Worm (Caenorhabditis elegans): Measurements from ENCODE around the gene deg-3.

Gene deg-3

DNA sequence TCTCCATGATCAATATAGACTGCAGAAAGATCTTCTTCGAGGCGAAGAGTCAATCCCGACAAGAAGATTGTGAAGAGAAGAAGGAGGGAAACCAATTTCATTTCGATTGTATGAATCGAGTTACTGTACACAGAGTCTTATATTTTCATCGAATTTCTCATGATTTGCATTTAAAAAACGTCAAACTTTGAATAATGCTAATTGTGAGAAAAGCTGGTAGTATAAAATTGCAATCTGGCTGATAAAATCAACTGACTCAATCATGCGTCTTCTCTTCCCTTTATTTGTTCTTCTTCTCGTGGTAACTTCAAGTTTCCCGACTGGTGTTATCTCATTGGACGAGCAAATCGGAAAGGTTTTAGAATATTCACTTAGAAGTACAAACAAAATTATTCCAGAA is 24.6 kb downstream of the deg-3 start, which contains the start of the genes K03B8.11 and K03B8.14:
TSS of gene K03B8.11 (minus strand) at position 101 of the 400 bp plus-strand sequence.
TSS of gene K03B8.14 (plus strand) at position 110 of the 400 bp plus-strand sequence.
- no peak for TF ChIP-seq ama-1 (optimal IDR thresholded peaks at IDR 0.05)
- TF ChIP-seq isw-1 (GFP tag; IDR thresholded peaks at IDR 0.05), result no peak
- TF ChIP-seq mdl-1 (tag; optimal IDR thresholded peaks at IDR 0.05), result no peak
- no peak for TF ChIP-seq ceh-88 (GFP tag; IDR thresholded peaks at IDR 0.05)
- no peak for TF ChIP-seq vab-15 (tag; optimal IDR thresholded peaks at IDR 0.05)
- no peak for TF ChIP-seq F16B12.6 (tag; optimal IDR thresholded peaks at IDR 0.05)
- TF ChIP-seq aha-1 (tag; optimal IDR thresholded peaks at IDR 0.05), result no peak
- TF ChIP-seq nhr-47 (tag; optimal IDR thresholded peaks at IDR 0.05), result no peak
- TF ChIP-seq nhr-77 (tag; optimal IDR thresholded peaks at IDR 0.05), result no peak
- TF ChIP-seq nhr-12 (tag; optimal IDR thresholded peaks at IDR 0.05), result no peak
- no peak for TF ChIP-seq zag-1 (tag; optimal IDR thresholded peaks at IDR 0.05)
- no peak for TF ChIP-seq lin-14 (GFP tag; optimal IDR thresholded peaks at IDR 0.05)
- TF ChIP-seq sptf-1 (tag; optimal IDR thresholded peaks at IDR 0.05), result no peak
- TF ChIP-seq ces-1 (GFP tag; optimal IDR thresholded peaks at IDR 0.05), result no peak
- no peak for TF ChIP-seq efl-1 (optimal IDR thresholded peaks at IDR 0.05)
- no peak for TF ChIP-seq efl-1 (GFP tag; optimal IDR thresholded peaks at IDR 0.05 in 1 of 2)
- TF ChIP-seq nhr-76 (tag; optimal IDR thresholded peaks at IDR 0.05), result no peak
- no peak for TF ChIP-seq lin-15B (tag; optimal IDR thresholded peaks at IDR 0.05)
- no peak for TF ChIP-seq pag-3 (tag; optimal IDR thresholded peaks at IDR 0.05; ENCODE audit: borderline replicate concordance, insufficient read depth)
- TF ChIP-seq ceh-63 (GFP tag; optimal IDR thresholded peaks at IDR 0.05), result no peak
- TF ChIP-seq nhr-28 (tag; optimal IDR thresholded peaks at IDR 0.05), result no peak

DNA sequence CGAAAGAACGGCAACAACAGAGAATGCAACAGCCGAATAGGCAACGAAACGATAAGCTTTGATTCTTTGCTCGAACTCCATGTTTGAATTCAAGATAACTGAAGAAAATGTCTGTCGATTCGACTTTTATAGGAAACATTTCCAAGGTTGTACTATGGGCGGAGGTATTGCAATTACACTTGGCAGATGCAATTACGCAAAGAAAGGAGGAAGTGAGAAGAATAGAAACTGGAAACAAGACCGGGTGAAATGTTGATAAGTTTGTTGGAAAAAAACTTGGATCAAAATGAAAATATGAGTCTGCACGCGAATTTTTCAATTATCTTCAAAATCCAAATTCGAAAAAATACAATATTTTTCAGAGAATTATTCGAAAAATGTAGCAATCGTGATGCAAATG is 25.2 kb downstream of the deg-3 start, which contains the start of gene col-155:
TSS of gene col-155 (minus strand) at position 101 of the 400 bp plus-strand sequence.
- TF ChIP-seq lin-13 (GFP tag; optimal IDR thresholded peaks at IDR 0.05), result no peak
- TF ChIP-seq unc-86 (tag; optimal IDR thresholded peaks at IDR 0.05), result no peak
- TF ChIP-seq unc-62 (GFP tag; optimal IDR thresholded peaks at IDR 0.05), result no peak
- no peak for TF ChIP-seq nhr-90 (tag; optimal IDR thresholded peaks at IDR 0.05; ENCODE audit: poor library complexity)
- no peak for TF ChIP-seq pqm-1 (tag; optimal IDR thresholded peaks at IDR 0.05)
- no peak for TF ChIP-seq ceh-82 (tag; optimal IDR thresholded peaks at IDR 0.05)
- no peak for TF ChIP-seq dpl-1 (GFP tag; optimal IDR thresholded peaks at IDR 0.05)

DNA sequence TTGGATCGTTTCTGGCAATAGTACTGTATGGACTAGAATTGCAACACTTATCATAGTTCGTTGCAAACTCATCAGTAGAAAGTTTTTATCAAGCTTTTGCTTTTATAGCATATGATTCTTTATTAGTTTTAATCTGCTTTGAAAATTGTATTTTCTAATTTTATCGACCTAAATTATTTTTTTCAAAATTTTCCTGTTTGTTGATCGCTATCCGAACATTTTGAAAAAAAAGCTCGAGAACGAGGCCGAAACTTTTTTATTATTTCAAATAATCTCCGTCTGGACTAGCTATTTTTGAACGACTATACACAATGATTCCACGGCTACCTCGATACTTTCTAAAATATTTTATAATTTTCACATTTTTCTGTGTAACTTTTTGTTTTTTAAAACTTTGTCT is 28.5 kb downstream of the deg-3 start, which contains the start of gene F55C10.4:
TSS of gene F55C10.4 (plus strand) at position 301 of the 400 bp plus-strand sequence.
- TF ChIP-seq ceh-63 (GFP tag; optimal IDR thresholded peaks at IDR 0.05), result no peak
- no peak for TF ChIP-seq rnt-1 (tag; optimal IDR thresholded peaks at IDR 0.05)
- no peak for TF ChIP-seq nhr-85 (tag)
- no peak for TF ChIP-seq swsn-7 (tag; optimal IDR thresholded peaks at IDR 0.05)
- TF ChIP-seq sox-4 (tag; optimal IDR thresholded peaks at IDR 0.05), result no peak
- TF ChIP-seq C04F5.9 (tag; optimal IDR thresholded peaks at IDR 0.05), result no peak
- TF ChIP-seq nhr-237 (tag; optimal IDR thresholded peaks at IDR 0.05), result no peak
- TF ChIP-seq nhr-47 (tag; optimal IDR thresholded peaks at IDR 0.05), result no peak
- no peak for TF ChIP-seq dpl-1 (GFP tag; optimal IDR thresholded peaks at IDR 0.05)
- TF ChIP-seq snu-23 (GFP tag; optimal IDR thresholded peaks at IDR 0.05), result no peak
- TF ChIP-seq mef-2 (tag; optimal IDR thresholded peaks at IDR 0.05), result no peak
- no peak for TF ChIP-seq lin-35 (GFP tag; optimal IDR thresholded peaks at IDR 0.05)
- no peak for TF ChIP-seq unc-30 (tag; optimal IDR thresholded peaks at IDR 0.05)
- no peak for TF ChIP-seq aly-2 (tag; optimal IDR thresholded peaks at IDR 0.05)

DNA sequence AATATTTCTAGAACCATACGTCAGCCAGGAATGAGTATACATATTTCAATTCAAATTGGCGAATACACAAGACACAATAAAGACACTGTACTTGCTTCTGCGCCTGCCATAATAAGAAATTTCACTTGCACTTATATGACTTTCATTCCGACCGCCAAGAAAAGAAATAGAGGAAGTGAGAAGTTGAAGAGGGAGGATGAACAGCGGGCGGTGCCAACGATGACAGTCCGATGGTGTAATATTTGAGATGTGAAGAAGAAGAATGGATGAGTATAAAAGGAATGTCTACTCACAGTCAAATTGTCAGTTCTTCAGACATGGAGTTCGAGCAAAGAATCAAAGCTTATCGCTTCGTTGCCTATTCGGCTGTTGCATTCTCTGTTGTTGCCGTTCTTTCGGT is 29.9 kb downstream of the deg-3 start, which contains the start of gene col-154:
TSS of gene col-154 (plus strand) at position 301 of the 400 bp plus-strand sequence.
- TF ChIP-seq pqm-1 (tag; optimal IDR thresholded peaks at IDR 0.05) (no peak), blmp-1 (tag; optimal IDR thresholded peaks at IDR 0.05) (peak; percentile 73)

Data from whole organism, L1 larva.